Worm (Caenorhabditis elegans) whole organism, early embryonic: Measurements from ENCODE around the gene let-767.

ENCODE experiments used
- sea-1 ChIP-seq: fragments of 200-800 bp; sonication (Bioruptor generic); conservative IDR thresholded peaks from 2 replicates; pipeline ENCODE4 v1.3.6; 2022; ENCODE audit warnings: missing genetic modification characterization, missing compliant biosample characterization
- tra-4 ChIP-seq: sonication (generic microtip); optimal IDR thresholded peaks from 2 replicates; lab custom pipeline; 2017; ENCODE audit warnings: missing genetic modification characterization, missing compliant biosample characterization

ce11 chrIII:6334364-6334763, 5.4 kb downstream of the let-767 start:
- TF ChIP-seq sea-1 (GFP tag; lab: Robert Waterston, UW) (no peak), tra-4 (tag; lab: Kevin White, UChicago) (no peak)
